Fruit fly (Drosophila melanogaster): Measurements from ENCODE around the gene CG34426.

The CG34426 gene

dm6 chr3L:8772998-8773684 lies 29.1 kb upstream of the CG34426 start (continued):
- TF ChIP-seq CG17912 (GFP tag; optimal IDR thresholded peaks at IDR 0.05) (no peak), CG16813 (GFP tag; IDR thresholded peaks at IDR 0.05; ENCODE audit: partially characterized antibody) (no peak), fd3F (GFP tag; optimal IDR thresholded peaks at IDR 0.05) (peak; percentile 52), gcm2 (GFP tag; optimal IDR thresholded peaks at IDR 0.05) (no peak), slou (GFP tag; optimal IDR thresholded peaks at IDR 0.05) (no peak), Side (GFP tag; optimal IDR thresholded peaks at IDR 0.05) (peak; percentile 52), ara (GFP tag; IDR thresholded peaks at IDR 0.05) (peak; percentile 62; the same call in 1 of the 2 replicates), H15 (GFP tag; IDR thresholded peaks at IDR 0.05) (0 out of 3 replicates have a peak, but pooled peaks have one; percentile 54), lbe (GFP tag; optimal IDR thresholded peaks at IDR 0.05) (no peak), sqz (GFP tag; optimal IDR thresholded peaks at IDR 0.05) (peak; percentile 57), CG30431 (GFP tag; optimal IDR thresholded peaks at IDR 0.05) (peak; percentile 31), cg (GFP tag; optimal IDR thresholded peaks at IDR 0.05) (no peak), CG8944 (GFP tag; optimal IDR thresholded peaks at IDR 0.05) (peak; percentile 17), ERR (GFP tag; optimal IDR thresholded peaks at IDR 0.05) (peak; percentile 3), jumu (GFP tag; optimal IDR thresholded peaks at IDR 0.05) (peak; percentile 19), mld (GFP tag; IDR thresholded peaks at IDR 0.05; ENCODE audit: partially characterized antibody) (no peak), CG11695 (GFP tag; IDR thresholded peaks at IDR 0.05) (peak; percentile 73; the same call in 2 of the 3 replicates), yki (optimal IDR thresholded peaks at IDR 0.05) (no peak), Hr3 (GFP tag; optimal IDR thresholded peaks at IDR 0.05) (peak; percentile 40), nmo (GFP tag; optimal IDR thresholded peaks at IDR 0.05) (peak; percentile 85), al (GFP tag; IDR thresholded peaks at IDR 0.05) (no peak), CG3163 (GFP tag; optimal IDR thresholded peaks at IDR 0.05) (peak; percentile 21), Xrp1 (GFP tag; IDR thresholded peaks at IDR 0.05) (peak; percentile 88), Chrac-16 (GFP tag; optimal IDR thresholded peaks at IDR 0.05) (peak; percentile 54), lab (GFP tag; optimal IDR thresholded peaks at IDR 0.05) (peak; percentile 46), CG14860 (GFP tag; IDR thresholded peaks at IDR 0.05; ENCODE audit: partially characterized antibody) (no peak), Med (GFP tag) (peak; percentile 63), Hand (GFP tag; optimal IDR thresholded peaks at IDR 0.05) (no peak), CG12299 (tag; optimal IDR thresholded peaks at IDR 0.05) (peak; percentile 6), CG6813 (GFP tag; optimal IDR thresholded peaks at IDR 0.05) (peak; percentile 15), CG7357 (GFP tag; IDR thresholded peaks at IDR 0.05) (0 out of 3 replicates have a peak, but pooled peaks have one; percentile 32), emc (GFP tag; optimal IDR thresholded peaks at IDR 0.05) (no peak), Pdp1 (GFP tag; optimal IDR thresholded peaks at IDR 0.05) (peak; percentile 8 to 61), Jarid2 (GFP tag; optimal IDR thresholded peaks at IDR 0.05) (peak; percentile 33), CHES-1-like (GFP tag; optimal IDR thresholded peaks at IDR 0.05) (no peak), psq (GFP tag; optimal IDR thresholded peaks at IDR 0.05) (no peak), slbo (GFP tag; IDR thresholded peaks at IDR 0.05) (0 out of 2 replicates have a peak, but pooled peaks have one; percentile 36), CG14710 (tag; optimal IDR thresholded peaks at IDR 0.05) (peak; percentile 81), Bdp1 (GFP tag; optimal IDR thresholded peaks at IDR 0.05) (peak; percentile 3), Doc2 (GFP tag; IDR thresholded peaks at IDR 0.05) (no peak), wdn (GFP tag; IDR thresholded peaks at IDR 0.05) (no peak), CG12155 (GFP tag; optimal IDR thresholded peaks at IDR 0.05) (peak; percentile 55), CG12236 (GFP tag; optimal IDR thresholded peaks at IDR 0.05) (peak; percentile 66), pho (GFP tag; optimal IDR thresholded peaks at IDR 0.05) (no peak), CG10366 (GFP tag; IDR thresholded peaks at IDR 0.05) (peak; percentile 56; the same call in 1 of the 2 replicates), bigmax (GFP tag; optimal IDR thresholded peaks at IDR 0.05) (no peak), cas (GFP tag; IDR thresholded peaks at IDR 0.05) (no peak), CG11247 (GFP tag; IDR thresholded peaks at IDR 0.05) (no peak), CG10321 (GFP tag; IDR thresholded peaks at IDR 0.05) (peak; percentile 28; the same call in 1 of the 2 replicates), CG32767 (GFP tag; IDR thresholded peaks at IDR 0.05) (peak; percentile 68)

Measured in whole organism, embryonic.